Worm (Caenorhabditis elegans): Measurements from ENCODE around the gene C50C3.5.

- no peak for TF ChIP-seq tbx-7 (tag; optimal IDR thresholded peaks at IDR 0.05)
- no peak for TF ChIP-seq nhr-232 (tag; optimal IDR thresholded peaks at IDR 0.05)
- no peak for TF ChIP-seq ahr-1 (tag; optimal IDR thresholded peaks at IDR 0.05)
- TF ChIP-seq ama-1 (optimal IDR thresholded peaks at IDR 0.05): no peak
- no peak for TF ChIP-seq pros-1 (tag; optimal IDR thresholded peaks at IDR 0.05)
- no peak for TF ChIP-seq ceh-45 (GFP tag; IDR thresholded peaks at IDR 0.05)
- no peak for TF ChIP-seq C08G9.2 (tag; optimal IDR thresholded peaks at IDR 0.05)
- no peak for TF ChIP-seq ceh-2 (tag; optimal IDR thresholded peaks at IDR 0.05)
- no peak for TF ChIP-seq K02D7.2 (tag; optimal IDR thresholded peaks at IDR 0.05)
- TF ChIP-seq dmd-4 (tag; optimal IDR thresholded peaks at IDR 0.05; ENCODE audit: borderline replicate concordance): no peak
- no peak for TF ChIP-seq ceh-34 (tag; optimal IDR thresholded peaks at IDR 0.05)
- TF ChIP-seq fkh-10 (GFP tag; optimal IDR thresholded peaks at IDR 0.05): no peak
- no peak for TF ChIP-seq ceh-9 (tag; optimal IDR thresholded peaks at IDR 0.05)
- TF ChIP-seq madf-2 (tag; optimal IDR thresholded peaks at IDR 0.05): no peak
Measured at ce11 chrIII:8176265-8176664, 2.8 kb upstream of the C50C3.5 start, which contains the start of gene C50C3.12.

All from whole organism, late embryonic.